Fruit fly (Drosophila melanogaster) whole organism, embryonic: Measurements from ENCODE around the gene CG17819.

ENCODE experiments used
- Aef1 ChIP-seq: fragments of 200-800 bp; sonication (Bioruptor generic); IDR thresholded peaks from 3 replicates; pipeline ENCODE4 v1.3.6; 2022; ENCODE audit warnings: missing biosample characterization, missing genetic modification characterization
- Bgb ChIP-seq: fragments of 200-800 bp; sonication (Bioruptor generic); IDR thresholded peaks from 2 replicates; pipeline ENCODE4 v1.3.6; 2022; ENCODE audit warnings: missing biosample characterization, missing genetic modification characterization; ENCODE audit not compliant: partially characterized antibody
- CG10267 ChIP-seq: fragments of 200-800 bp; sonication (Bioruptor generic); optimal IDR thresholded peaks from 2 replicates; lab custom pipeline; 2018; ENCODE audit warnings: missing biosample characterization, mild to moderate bottlenecking, missing genetic modification characterization, moderate library complexity
- CG11723 ChIP-seq: fragments of 200-800 bp; sonication (Bioruptor generic); optimal IDR thresholded peaks from 2 replicates; lab custom pipeline; 2017; ENCODE audit warnings: missing biosample characterization, mild to moderate bottlenecking, missing genetic modification characterization
- CG12071 ChIP-seq: fragments of 200-800 bp; sonication (Bioruptor generic); optimal IDR thresholded peaks from 3 replicates; lab custom pipeline; 2018; ENCODE audit warnings: missing biosample characterization, mild to moderate bottlenecking, missing genetic modification characterization
- CG13624 ChIP-seq: fragments of 200-800 bp; sonication (Bioruptor generic); optimal IDR thresholded peaks from 2 replicates; lab custom pipeline; 2016; ENCODE audit warnings: missing biosample characterization, missing genetic modification characterization
- CG14710 ChIP-seq: fragments of 200-800 bp; sonication (Bioruptor generic); optimal IDR thresholded peaks from 3 replicates; lab custom pipeline; 2019; ENCODE audit warnings: missing biosample characterization, mild to moderate bottlenecking, missing genetic modification characterization, moderate library complexity
- CG15073 ChIP-seq: fragments of 200-800 bp; sonication (Bioruptor generic); optimal IDR thresholded peaks from 2 replicates; lab custom pipeline; 2016; ENCODE audit warnings: missing biosample characterization, missing genetic modification characterization
- CG15269 ChIP-seq: fragments of 200-800 bp; sonication (Bioruptor generic); optimal IDR thresholded peaks from 2 replicates; lab custom pipeline; 2018; ENCODE audit warnings: missing biosample characterization, mild to moderate bottlenecking, missing genetic modification characterization, moderate library complexity
- CG15514 ChIP-seq: fragments of 200-800 bp; sonication (Bioruptor generic); optimal IDR thresholded peaks from 3 replicates; lab custom pipeline; 2017; ENCODE audit warnings: missing biosample characterization, missing genetic modification characterization, mild to moderate bottlenecking, moderate library complexity, missing genetic modification reagents
- CG16779 ChIP-seq: fragments of 200-800 bp; sonication (Bioruptor generic); IDR thresholded peaks from 2 replicates; pipeline ENCODE4 v1.3.6; 2022; ENCODE audit warnings: missing biosample characterization, missing genetic modification characterization
- CG16813 ChIP-seq: fragments of 200-800 bp; sonication (Bioruptor generic); IDR thresholded peaks from 3 replicates; pipeline ENCODE4 v1.3.6; 2022; ENCODE audit warnings: missing biosample characterization, missing genetic modification characterization; ENCODE audit not compliant: partially characterized antibody
- CG17385 ChIP-seq: fragments of 200-800 bp; sonication (Bioruptor generic); optimal IDR thresholded peaks from 3 replicates; lab custom pipeline; 2018; ENCODE audit warnings: missing biosample characterization, mild to moderate bottlenecking, missing genetic modification characterization
- CG18764 ChIP-seq: fragments of 200-800 bp; sonication (Bioruptor generic); optimal IDR thresholded peaks from 3 replicates; lab custom pipeline; 2016; ENCODE audit warnings: missing biosample characterization, missing genetic modification characterization
- CG2678 ChIP-seq: fragments of 200-800 bp; sonication (Bioruptor generic); optimal IDR thresholded peaks from 3 replicates; lab custom pipeline; 2019; ENCODE audit warnings: missing biosample characterization, mild to moderate bottlenecking, missing genetic modification characterization, moderate library complexity
- CG2712 ChIP-seq: fragments of 200-800 bp; optimal IDR thresholded peaks from 3 replicates; lab custom pipeline; 2019; ENCODE audit warnings: missing biosample characterization, mild to moderate bottlenecking, missing genetic modification characterization, moderate library complexity
- CG6175 ChIP-seq: fragments of 200-800 bp; sonication (Bioruptor generic); IDR thresholded peaks from 3 replicates; pipeline ENCODE4 v1.3.6; 2022; ENCODE audit warnings: missing biosample characterization, missing genetic modification characterization
- CG6254 ChIP-seq: fragments of 200-800 bp; sonication (Bioruptor generic); optimal IDR thresholded peaks from 3 replicates; lab custom pipeline; 2017; ENCODE audit warnings: mild to moderate bottlenecking, missing biosample characterization, missing genetic modification reagents, missing genetic modification characterization
- CG6683 ChIP-seq: fragments of 200-800 bp; sonication (Bioruptor generic); optimal IDR thresholded peaks from 2 replicates; lab custom pipeline; 2017; ENCODE audit warnings: missing biosample characterization, mild to moderate bottlenecking, missing genetic modification characterization, missing genetic modification reagents
- CG7987 ChIP-seq: fragments of 200-800 bp; sonication (Bioruptor generic); optimal IDR thresholded peaks from 2 replicates; lab custom pipeline; 2018; ENCODE audit warnings: missing biosample characterization, mild to moderate bottlenecking, missing genetic modification characterization, moderate library complexity
- CHES-1-like ChIP-seq: fragments of 200-800 bp; sonication (Bioruptor generic); optimal IDR thresholded peaks from 2 replicates; lab custom pipeline; 2016; ENCODE audit warnings: missing biosample characterization, missing genetic modification characterization
- Fer2 ChIP-seq: fragments of 200-800 bp; sonication (Bioruptor generic); optimal IDR thresholded peaks from 2 replicates; lab custom pipeline; 2018; ENCODE audit warnings: missing biosample characterization, mild to moderate bottlenecking, missing genetic modification characterization, moderate library complexity
- GATAe ChIP-seq: fragments of 200-800 bp; sonication (Bioruptor generic); conservative IDR thresholded peaks from 2 replicates; pipeline ENCODE4 v1.3.6; 2022; ENCODE audit warnings: missing biosample characterization, missing genetic modification characterization
- HLHmδ ChIP-seq: fragments of 200-800 bp; sonication (Bioruptor generic); optimal IDR thresholded peaks from 2 replicates; lab custom pipeline; 2018; ENCODE audit warnings: missing biosample characterization, mild to moderate bottlenecking, missing genetic modification characterization, moderate library complexity
- Pdp1 ChIP-seq, 2 experiments: fragments of 200-800 bp; sonication (Bioruptor generic); optimal IDR thresholded peaks; 3 replicates each; lab custom pipeline; 2016; ENCODE audit warnings: missing biosample characterization in 2 of 2, missing genetic modification characterization in 2 of 2, mild to moderate bottlenecking in 1 of 2, moderate library complexity in 1 of 2
- Rx ChIP-seq: fragments of 200-800 bp; sonication (Bioruptor generic); IDR thresholded peaks from 2 replicates; pipeline ENCODE4 v1.3.6; 2022; ENCODE audit warnings: missing biosample characterization, missing genetic modification characterization
- Vsx1 ChIP-seq: fragments of 200-800 bp; sonication (Bioruptor generic); optimal IDR thresholded peaks from 2 replicates; lab custom pipeline; 2017; ENCODE audit warnings: missing biosample characterization, mild to moderate bottlenecking, missing genetic modification characterization, missing genetic modification reagents
- ac ChIP-seq: fragments of 200-800 bp; sonication (Bioruptor generic); optimal IDR thresholded peaks from 3 replicates; lab custom pipeline; 2017; ENCODE audit warnings: missing biosample characterization, mild to moderate bottlenecking, missing genetic modification characterization
- ap ChIP-seq: fragments of 200-800 bp; sonication (Bioruptor generic); IDR thresholded peaks from 2 replicates; pipeline ENCODE4 v1.3.6; 2022; ENCODE audit warnings: missing biosample characterization, missing genetic modification characterization
- btn ChIP-seq: fragments of 200-800 bp; sonication (Bioruptor generic); optimal IDR thresholded peaks from 2 replicates; lab custom pipeline; 2016; ENCODE audit warnings: missing biosample characterization, missing genetic modification characterization
- cato ChIP-seq: fragments of 200-800 bp; sonication (Bioruptor generic); optimal IDR thresholded peaks from 2 replicates; lab custom pipeline; 2016; ENCODE audit warnings: missing biosample characterization, missing genetic modification characterization, borderline replicate concordance
- cwo ChIP-seq: fragments of 200-800 bp; sonication (Bioruptor generic); optimal IDR thresholded peaks from 3 replicates; lab custom pipeline; 2017; ENCODE audit warnings: missing biosample characterization, missing genetic modification characterization, mild to moderate bottlenecking, moderate library complexity, missing genetic modification reagents
- dysf ChIP-seq: fragments of 200-800 bp; sonication (Bioruptor generic); IDR thresholded peaks from 3 replicates; pipeline ENCODE4 v1.3.6; 2022; ENCODE audit warnings: missing biosample characterization, missing genetic modification characterization
- en ChIP-seq: fragments of 200-800 bp; sonication (Bioruptor generic); optimal IDR thresholded peaks from 2 replicates; lab custom pipeline; 2016; ENCODE audit warnings: missing biosample characterization, missing genetic modification characterization
- ewg ChIP-seq: fragments of 200-800 bp; sonication (Bioruptor generic); optimal IDR thresholded peaks from 3 replicates; lab custom pipeline; 2017; ENCODE audit warnings: mild to moderate bottlenecking, missing biosample characterization, missing genetic modification reagents, missing genetic modification characterization
- ind ChIP-seq: fragments of 200-800 bp; sonication (Bioruptor generic); optimal IDR thresholded peaks from 3 replicates; lab custom pipeline; 2016; ENCODE audit warnings: missing biosample characterization, missing genetic modification characterization
- insv ChIP-seq, 2 experiments: fragments of 200-800 bp; sonication (Bioruptor generic); optimal IDR thresholded peaks; 3 replicates each; lab custom pipeline; 2016 to 2018; ENCODE audit warnings: missing biosample characterization in 2 of 2, missing genetic modification characterization in 2 of 2
- nmo ChIP-seq: fragments of 200-800 bp; sonication (Bioruptor generic); optimal IDR thresholded peaks from 2 replicates; lab custom pipeline; 2018; ENCODE audit warnings: missing biosample characterization, mild to moderate bottlenecking, missing genetic modification characterization, moderate library complexity
- peb ChIP-seq: fragments of 200-800 bp; sonication (Bioruptor generic); IDR thresholded peaks from 2 replicates; pipeline ENCODE4 v1.3.6; 2022; ENCODE audit warnings: missing biosample characterization, missing genetic modification characterization
- phol ChIP-seq: fragments of 200-800 bp; sonication (Bioruptor generic); optimal IDR thresholded peaks from 3 replicates; lab custom pipeline; 2018; ENCODE audit warnings: missing biosample characterization, mild to moderate bottlenecking, missing genetic modification characterization, moderate library complexity
- prd ChIP-seq, 3 experiments: fragments of >200 bp in 2 of 3; fragments of 200-800 bp in 1 of 3; sonication (Bioruptor generic) in 1 of 3; optimal IDR thresholded peaks in 2 of 3; IDR thresholded peaks in 1 of 3; 2 replicates in 2 of 3; 3 replicates in 1 of 3; pipeline versions ENCODE4 v1.3.6 to Lab custom; 2017 to 2022; ENCODE audit warnings: missing biosample characterization in 1 of 3, missing genetic modification characterization in 1 of 3
- pros ChIP-seq: fragments of 200-800 bp; sonication (Bioruptor generic); optimal IDR thresholded peaks from 3 replicates; lab custom pipeline; 2019; ENCODE audit warnings: missing biosample characterization, mild to moderate bottlenecking, missing genetic modification characterization, moderate library complexity
- sc ChIP-seq, 3 experiments: fragments of >200 bp in 2 of 3; fragments of 200-800 bp in 1 of 3; sonication (Bioruptor generic) in 1 of 3; optimal IDR thresholded peaks; 2 replicates in 2 of 3; 3 replicates in 1 of 3; lab custom pipeline; 2017; ENCODE audit warnings: mild to moderate bottlenecking in 1 of 3, missing biosample characterization in 1 of 3, missing genetic modification characterization in 1 of 3, missing genetic modification reagents in 1 of 3
- sqz ChIP-seq: fragments of 200-800 bp; sonication (Bioruptor generic); optimal IDR thresholded peaks from 3 replicates; lab custom pipeline; 2018; ENCODE audit warnings: missing biosample characterization, mild to moderate bottlenecking, missing genetic modification characterization
- sr ChIP-seq: fragments of 200-800 bp; sonication (Bioruptor generic); IDR thresholded peaks from 3 replicates; pipeline ENCODE4 v1.3.6; 2022; ENCODE audit warnings: missing biosample characterization, missing genetic modification characterization
- sug ChIP-seq: fragments of 200-800 bp; optimal IDR thresholded peaks from 2 replicates; lab custom pipeline; 2019; ENCODE audit warnings: missing biosample characterization, mild to moderate bottlenecking, missing genetic modification characterization, moderate library complexity
- tna ChIP-seq: fragments of 200-800 bp; sonication (Bioruptor generic); IDR thresholded peaks from 2 replicates; pipeline ENCODE4 v1.3.6; 2022; ENCODE audit warnings: missing biosample characterization, missing genetic modification characterization; ENCODE audit not compliant: partially characterized antibody
- trh ChIP-seq: fragments of 200-800 bp; sonication (Bioruptor generic); optimal IDR thresholded peaks from 2 replicates; lab custom pipeline; 2016; ENCODE audit warnings: missing biosample characterization, missing genetic modification characterization
- wor ChIP-seq: fragments of 200-800 bp; sonication (Bioruptor generic); IDR thresholded peaks from 2 replicates; pipeline ENCODE4 v1.3.6; 2022; ENCODE audit warnings: missing biosample characterization, missing genetic modification characterization

Gene CG17819

DNA sequence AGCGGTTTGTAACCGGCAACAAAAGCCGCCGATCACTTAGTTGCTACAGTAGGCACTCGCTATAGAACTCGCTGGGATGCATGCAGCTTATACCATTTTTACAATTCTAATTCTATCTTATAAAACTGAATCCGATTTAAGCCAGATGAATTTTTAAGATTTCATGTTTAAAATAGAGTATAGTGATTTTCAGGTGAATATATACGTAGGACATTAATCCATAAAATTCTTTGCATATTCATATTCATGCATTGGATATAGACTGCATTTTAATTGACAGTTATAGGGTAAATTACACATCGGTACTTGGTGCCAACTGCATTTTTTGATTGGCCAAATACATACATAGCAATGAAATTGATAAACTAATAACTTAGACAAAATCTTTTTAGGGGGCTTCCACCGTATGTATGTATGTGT lies 2.2 kb upstream of the CG17819 start (continued):
- TF ChIP-seq cato (GFP tag; lab: Kevin White, UChicago) (no peak), Vsx1 (GFP tag; lab: Kevin White, UChicago) (no peak), CG2678 (no peak), Aef1 (GFP tag; lab: Robert Waterston, UW) (peak; percentile 39; the same call in 1 of the 3 replicates), CG7987 (GFP tag; lab: Kevin White, UChicago) (no peak), ind (GFP tag; lab: Kevin White, UChicago) (peak; percentile 51), ac (GFP tag; lab: Kevin White, UChicago) (no peak), CHES-1-like (no peak), pros (GFP tag; lab: Kevin White, UChicago) (no peak), CG15073 (GFP tag; lab: Kevin White, UChicago) (no peak), ewg (GFP tag; lab: Kevin White, UChicago) (no peak), sug (tag; lab: Kevin White, UChicago) (no peak), insv (GFP tag; optimal IDR thresholded peaks at IDR 0.05; lab: Kevin White, UChicago) (no peak), CG6683 (GFP tag; lab: Kevin White, UChicago) (no peak), CG6254 (no peak), sc (optimal IDR thresholded peaks at IDR 0.05; lab: Kevin White, UChicago) (no peak), sc (GFP tag; optimal IDR thresholded peaks at IDR 0.05; lab: Kevin White, UChicago) (no peak), sr (GFP tag; lab: Robert Waterston, UW) (no peak), CG16779 (GFP tag; lab: Robert Waterston, UW) (no peak), ap (GFP tag; lab: Robert Waterston, UW) (no peak), CG12071 (no peak), CG18764 (GFP tag; lab: Kevin White, UChicago) (no peak), CG17385 (no peak), prd (optimal IDR thresholded peaks at IDR 0.05; lab: Kevin White, UChicago) (no peak), prd (GFP tag; IDR thresholded peaks at IDR 0.05; lab: Robert Waterston, UW) (peak; percentile 67), CG15269 (tag; lab: Kevin White, UChicago) (no peak), CG14710 (tag; lab: Kevin White, UChicago) (peak; percentile 38), nmo (GFP tag; lab: Kevin White, UChicago) (peak; percentile 79), dysf (peak; percentile 65), HLHmδ (no peak), CG10267 (no peak), Pdp1 (GFP tag; optimal IDR thresholded peaks at IDR 0.05; lab: Kevin White, UChicago) (peak; percentile 33 to 37), CG15514 (GFP tag; lab: Kevin White, UChicago) (no peak), en (GFP tag; lab: Kevin White, UChicago) (no peak), CG2712 (tag; lab: Kevin White, UChicago) (peak; percentile 71), CG6175 (GFP tag; lab: Robert Waterston, UW) (no peak), CG16813 (no peak), btn (GFP tag; lab: Kevin White, UChicago) (no peak), Bgb (no peak), wor (GFP tag; lab: Robert Waterston, UW) (no peak), tna (GFP tag; lab: Robert Waterston, UW) (no peak), Rx (GFP tag; lab: Robert Waterston, UW) (peak; percentile 46; the same call in 1 of the 2 replicates), peb (GFP tag; lab: Robert Waterston, UW) (no peak), CG13624 (GFP tag; lab: Kevin White, UChicago) (no peak), sqz (GFP tag; lab: Kevin White, UChicago) (no peak), GATAe (GFP tag; lab: Robert Waterston, UW) (no peak), trh (no peak), cwo (GFP tag; lab: Kevin White, UChicago) (no peak), CG11723 (GFP tag; lab: Kevin White, UChicago) (no peak), Fer2 (tag; lab: Kevin White, UChicago) (no peak), phol (tag; lab: Kevin White, UChicago) (peak; percentile 51)
